Worm (Caenorhabditis elegans): Measurements from ENCODE around the gene pbo-1.

ce11 chrIII:2733606-2734183, 47.4 kb upstream of the pbo-1 start, which contains the start of gene Y71H2AM.12:
- TF ChIP-seq T22C8.4 (GFP tag; IDR thresholded peaks at IDR 0.05) (no peak), klf-2 (GFP tag; conservative IDR thresholded peaks at IDR 0.05) (no peak), ref-1 (GFP tag; conservative IDR thresholded peaks at IDR 0.05) (no peak), med-1 (GFP tag; optimal IDR thresholded peaks at IDR 0.05; ENCODE audit: insufficient read depth) (no peak), flt-1 (GFP tag; IDR thresholded peaks at IDR 0.05) (no peak), ztf-23 (GFP tag; IDR thresholded peaks at IDR 0.05) (no peak), tab-1 (GFP tag; IDR thresholded peaks at IDR 0.05) (no peak)

Measured in whole organism, midembryonic.